3 worm cellular contexts compared by ENCODE assay signal in the genomic region with DNA sequence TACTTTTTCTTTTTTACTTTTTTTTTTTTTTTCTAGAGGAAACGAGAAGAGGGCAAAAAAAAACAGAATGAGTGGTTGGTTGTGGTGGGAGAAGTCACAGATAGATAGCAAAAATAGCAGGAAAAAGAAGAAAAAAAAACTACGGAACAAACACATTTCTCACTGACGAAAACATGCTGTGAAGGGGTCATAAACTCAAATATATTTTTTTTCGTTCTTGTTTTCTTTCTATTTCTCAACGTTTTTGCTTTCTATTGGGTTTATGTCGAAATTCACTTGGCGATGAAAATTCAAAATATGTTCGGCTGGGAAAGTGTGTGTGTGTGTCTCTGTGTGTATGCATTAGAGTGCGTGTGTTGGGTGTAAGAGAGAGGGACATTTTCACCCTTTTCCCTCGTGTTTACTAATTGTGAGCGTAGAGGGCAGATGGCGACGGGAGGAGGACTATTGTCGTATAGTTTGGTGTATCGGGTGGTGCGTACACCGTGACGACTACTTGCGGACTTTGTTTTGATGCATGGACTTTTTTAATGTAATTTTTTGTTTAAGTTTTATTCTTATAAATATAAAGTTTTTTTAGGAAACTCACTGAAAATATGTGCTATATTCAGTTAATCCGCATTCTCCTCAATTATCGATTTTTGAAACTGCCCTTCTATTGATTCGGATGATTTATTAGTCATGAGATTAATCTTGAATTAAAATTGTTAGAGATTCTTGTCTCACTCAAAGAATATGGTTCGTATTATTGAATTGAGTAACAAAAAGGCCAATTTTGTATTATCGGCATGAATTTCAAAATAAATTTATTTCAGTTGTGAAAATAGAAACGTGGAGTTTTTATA.
TF ChIP-seq lines count a peak whose summit lies in the region.

No protein-coding gene starts in this region.

TF ChIP-seq in whole organism, L2 larva, 48 proteins besides CTCF, POLR2A, EP300 and RAD21 (continued from another document):
- peak; percentile 70 for TF ChIP-seq nhr-6 (tag; optimal IDR thresholded peaks at IDR 0.05; lab: Kevin White, UChicago)
- peak; percentile 35 for TF ChIP-seq zag-1 (tag; optimal IDR thresholded peaks at IDR 0.05; lab: Kevin White, UChicago)
- no peak for TF ChIP-seq ceh-82 (tag; optimal IDR thresholded peaks at IDR 0.05; lab: Kevin White, UChicago)
- peak; percentile 32 for TF ChIP-seq ceh-16 (tag; optimal IDR thresholded peaks at IDR 0.05; lab: Kevin White, UChicago)
- TF ChIP-seq nhr-77 (tag; optimal IDR thresholded peaks at IDR 0.05; lab: Kevin White, UChicago): no peak
- TF ChIP-seq ztf-1 (GFP tag; conservative IDR thresholded peaks at IDR 0.05; lab: Robert Waterston, UW): no peak
- TF ChIP-seq unc-55 (GFP tag; optimal IDR thresholded peaks at IDR 0.05; lab: Kevin White, UChicago): peak; percentile 22
- TF ChIP-seq nhr-10 (tag; optimal IDR thresholded peaks at IDR 0.05; lab: Kevin White, UChicago): no peak
TF ChIP-seq in whole organism, L2 larva: peak in this region for 18.

TF ChIP-seq in whole organism, L4 larva, 104 proteins besides CTCF, POLR2A, EP300 and RAD21 (continued from another document):
- TF ChIP-seq unc-62 (GFP tag; optimal IDR thresholded peaks at IDR 0.05 in 1 of 2; lab: Kevin White, UChicago) (peak in 1 of 2 experiments; percentile 98), unc-62 (tag; optimal IDR thresholded peaks at IDR 0.05; lab: Kevin White, UChicago) (no peak), mep-1 (tag; optimal IDR thresholded peaks at IDR 0.05; lab: Kevin White, UChicago) (peak; percentile 84), aha-1 (tag; lab: Kevin White, UChicago) (peak; percentile 95), gei-8 (GFP tag; optimal IDR thresholded peaks at IDR 0.05; lab: Kevin White, UChicago) (no peak), nhr-6 (tag; optimal IDR thresholded peaks at IDR 0.05; lab: Kevin White, UChicago) (peak; percentile 68), mes-2 (tag; optimal IDR thresholded peaks at IDR 0.05; lab: Kevin White, UChicago; ENCODE audit: poor library complexity, severe bottlenecking) (peak; percentile 70), mdl-1 (tag; optimal IDR thresholded peaks at IDR 0.05; lab: Kevin White, UChicago) (peak in 1 of 2 experiments; percentile 76), ctbp-1 (GFP tag; IDR thresholded peaks at IDR 0.05; lab: Robert Waterston, UW) (0 out of 2 replicates have a peak, but pooled peaks have one; percentile 28), hif-1 (tag; optimal IDR thresholded peaks at IDR 0.05; lab: Kevin White, UChicago) (peak in 1 of 2 experiments; percentile 49), lsy-2 (tag; optimal IDR thresholded peaks at IDR 0.05; lab: Kevin White, UChicago) (peak; percentile 40 to 62), set-16 (GFP tag; IDR thresholded peaks at IDR 0.05; lab: Robert Waterston, UW) (no peak), lir-3 (tag; optimal IDR thresholded peaks at IDR 0.05; lab: Kevin White, UChicago) (no peak), F10B5.3 (tag; optimal IDR thresholded peaks at IDR 0.05; lab: Kevin White, UChicago) (no peak), rbr-2 (tag; optimal IDR thresholded peaks at IDR 0.05; lab: Kevin White, UChicago) (peak; percentile 49), nhr-237 (tag; optimal IDR thresholded peaks at IDR 0.05; lab: Kevin White, UChicago) (no peak), ceh-28 (tag; optimal IDR thresholded peaks at IDR 0.05; lab: Kevin White, UChicago) (peak; percentile 78), dve-1 (tag; optimal IDR thresholded peaks at IDR 0.05; lab: Kevin White, UChicago; ENCODE audit: insufficient read depth) (peak; percentile 42), F44E2.7 (GFP tag; IDR thresholded peaks at IDR 0.05; lab: Robert Waterston, UW) (no peak), nhr-48 (tag; optimal IDR thresholded peaks at IDR 0.05; lab: Kevin White, UChicago) (peak; percentile 17), daf-16 (GFP tag; optimal IDR thresholded peaks at IDR 0.05; lab: Kevin White, UChicago) (peak in 1 of 2 experiments; percentile 94), daf-16 (tag; optimal IDR thresholded peaks at IDR 0.05; lab: Kevin White, UChicago) (peak; percentile 95)

TF ChIP-seq in whole organism, mixed stage, embryonic, 35 proteins besides CTCF, POLR2A, EP300 and RAD21 (continued from another document):
- TF ChIP-seq snpc-4 (tag; optimal IDR thresholded peaks at IDR 0.05; lab: Kevin White, UChicago) (no peak), mep-1 (tag; optimal IDR thresholded peaks at IDR 0.05; lab: Kevin White, UChicago) (peak; percentile 68), elt-3 (tag; optimal IDR thresholded peaks at IDR 0.05; lab: Kevin White, UChicago) (no peak), lsy-2 (tag; optimal IDR thresholded peaks at IDR 0.05; lab: Kevin White, UChicago) (peak; percentile 47), cnd-1 (tag; optimal IDR thresholded peaks at IDR 0.05; lab: Kevin White, UChicago) (peak; percentile 81), tbx-8 (GFP tag; optimal IDR thresholded peaks at IDR 0.05; lab: Kevin White, UChicago) (no peak), sem-2 (GFP tag; optimal IDR thresholded peaks at IDR 0.05; lab: Kevin White, UChicago) (no peak), ces-1 (GFP tag; optimal IDR thresholded peaks at IDR 0.05; lab: Kevin White, UChicago) (peak; percentile 66)
TF ChIP-seq in whole organism, mixed stage, embryonic: peak in this region for 15.
